Fruit fly (Drosophila melanogaster): ENCODE results near the gene LSm7.

dm6 chr2L:16709693-16710092, 33.2 kb downstream of the LSm7 start:
- TF ChIP-seq Abd-B (GFP tag; optimal IDR thresholded peaks at IDR 0.05) (no peak), pan (optimal IDR thresholded peaks at IDR 0.05) (no peak), psq (GFP tag; optimal IDR thresholded peaks at IDR 0.05) (no peak), Vsx2 (GFP tag; optimal IDR thresholded peaks at IDR 0.05; ENCODE audit: partially characterized antibody) (no peak), Sp1 (GFP tag; optimal IDR thresholded peaks at IDR 0.05) (no peak)
